Worm (Caenorhabditis elegans): Measurements from ENCODE around the gene crn-4.
A peak's percentile ranks its signal among the peaks of the same experiment; 100 is the strongest.

The crn-4 gene

ce11 chrX:2266777-2267176 is 8.9 kb upstream of the crn-4 start:
- TF ChIP-seq fkh-10 (GFP tag; optimal IDR thresholded peaks at IDR 0.05) (peak; percentile 41), daf-12 (tag; optimal IDR thresholded peaks at IDR 0.05) (no peak)

ce11 chrX:2266366-2266765 is 8.5 kb upstream of the crn-4 start:
- no peak for TF ChIP-seq snpc-4 (tag; optimal IDR thresholded peaks at IDR 0.05)
- no peak for TF ChIP-seq ceh-28 (tag; optimal IDR thresholded peaks at IDR 0.05)
- TF ChIP-seq egl-5 (tag; optimal IDR thresholded peaks at IDR 0.05) = no peak
- TF ChIP-seq lin-15B (tag; optimal IDR thresholded peaks at IDR 0.05) = no peak
- no peak for TF ChIP-seq ama-1 (optimal IDR thresholded peaks at IDR 0.05)
- TF ChIP-seq nfya-1 (tag; optimal IDR thresholded peaks at IDR 0.05; ENCODE audit: insufficient read depth) = no peak
- TF ChIP-seq fkh-2 (tag; optimal IDR thresholded peaks at IDR 0.05) = no peak
- TF ChIP-seq pha-4 (tag; optimal IDR thresholded peaks at IDR 0.05) = no peak

- TF ChIP-seq ceh-9 (tag; optimal IDR thresholded peaks at IDR 0.05) = no peak
- no peak for TF ChIP-seq elt-2 (tag; optimal IDR thresholded peaks at IDR 0.05)
- peak; percentile 48 for TF ChIP-seq fkh-10 (GFP tag; optimal IDR thresholded peaks at IDR 0.05)
- TF ChIP-seq nfya-1 (tag; optimal IDR thresholded peaks at IDR 0.05; ENCODE audit: insufficient read depth) = no peak
- TF ChIP-seq eor-1 (tag; optimal IDR thresholded peaks at IDR 0.05) = no peak
These were observed 7.2 kb upstream of the crn-4 start for ce11 chrX:2265069-2265468.

ce11 chrX:2262420-2262819 is 4.5 kb upstream of the crn-4 start:
- TF ChIP-seq pha-4 (tag; optimal IDR thresholded peaks at IDR 0.05) (peak; percentile 57), sea-2 (GFP tag; optimal IDR thresholded peaks at IDR 0.05) (no peak), elt-2 (tag; optimal IDR thresholded peaks at IDR 0.05) (peak; percentile 48), ztf-11 (tag; optimal IDR thresholded peaks at IDR 0.05) (no peak), nhr-28 (tag; optimal IDR thresholded peaks at IDR 0.05) (no peak), elt-1 (tag; optimal IDR thresholded peaks at IDR 0.05) (no peak), lin-15B (tag; optimal IDR thresholded peaks at IDR 0.05) (no peak), ceh-16 (tag; optimal IDR thresholded peaks at IDR 0.05) (no peak), aly-2 (tag; optimal IDR thresholded peaks at IDR 0.05) (no peak), pqm-1 (tag; optimal IDR thresholded peaks at IDR 0.05) (peak; percentile 49)

- no peak for TF ChIP-seq unc-62 (GFP tag; optimal IDR thresholded peaks at IDR 0.05)
- TF ChIP-seq nhr-43 (tag; optimal IDR thresholded peaks at IDR 0.05; ENCODE audit: poor library complexity, severe bottlenecking) = no peak
- no peak for TF ChIP-seq mdl-1 (tag; optimal IDR thresholded peaks at IDR 0.05)
- no peak for TF ChIP-seq ceh-82 (tag; optimal IDR thresholded peaks at IDR 0.05)
- no peak for TF ChIP-seq nhr-11 (tag; optimal IDR thresholded peaks at IDR 0.05)
These were observed 3.1 kb upstream of the crn-4 start, which contains the start of gene AH9.3 for ce11 chrX:2261003-2261402. Gene AH9.3, minus strand, starts transcription at chrX:2261103.

- TF ChIP-seq pqm-1 (tag; optimal IDR thresholded peaks at IDR 0.05) = peak; percentile 11
- no peak for TF ChIP-seq nhr-43 (tag; optimal IDR thresholded peaks at IDR 0.05; ENCODE audit: poor library complexity, severe bottlenecking)
- peak; percentile 10 for TF ChIP-seq elt-2 (tag; optimal IDR thresholded peaks at IDR 0.05)
- no peak for TF ChIP-seq ceh-16 (tag; optimal IDR thresholded peaks at IDR 0.05)
- peak; percentile 48 for TF ChIP-seq jun-1 (tag; optimal IDR thresholded peaks at IDR 0.05)
- no peak for TF ChIP-seq mdl-1 (tag; optimal IDR thresholded peaks at IDR 0.05)
- TF ChIP-seq nhr-23 (tag; optimal IDR thresholded peaks at IDR 0.05) = no peak
- peak; percentile 0 for TF ChIP-seq pha-4 (tag; optimal IDR thresholded peaks at IDR 0.05)
These were observed 503 bp upstream of the crn-4 start for ce11 chrX:2258404-2258803.

- TF ChIP-seq ztf-11 (tag; optimal IDR thresholded peaks at IDR 0.05) = no peak
- no peak for TF ChIP-seq nfya-1 (tag; optimal IDR thresholded peaks at IDR 0.05; ENCODE audit: insufficient read depth)
- no peak for TF ChIP-seq pqm-1 (tag; optimal IDR thresholded peaks at IDR 0.05)
These were observed 11.0 kb downstream of the crn-4 start, which contains the start of gene AH9.1 for ce11 chrX:2246908-2247307. Gene AH9.1, minus strand, starts transcription at chrX:2247008.

ce11 chrX:2242568-2243185 is 15.2 kb downstream of the crn-4 start, which contains the start of gene rpl-11.2:
Gene rpl-11.2, minus strand, starts transcription at chrX:2242618.
- peak; percentile 99 for TF ChIP-seq nhr-23 (tag; optimal IDR thresholded peaks at IDR 0.05)
- peak; percentile 93 for TF ChIP-seq ceh-28 (tag; optimal IDR thresholded peaks at IDR 0.05)
- no peak for TF ChIP-seq nhr-28 (tag; optimal IDR thresholded peaks at IDR 0.05)
- peak; percentile 95 for TF ChIP-seq lsy-12 (tag; optimal IDR thresholded peaks at IDR 0.05)
- no peak for TF ChIP-seq nhr-237 (tag; optimal IDR thresholded peaks at IDR 0.05)
- peak; percentile 87 for TF ChIP-seq R02D3.7 (tag; optimal IDR thresholded peaks at IDR 0.05)
- peak; percentile 86 for TF ChIP-seq nhr-77 (tag; optimal IDR thresholded peaks at IDR 0.05)
- peak; percentile 94 for TF ChIP-seq snpc-4 (tag; optimal IDR thresholded peaks at IDR 0.05)
- TF ChIP-seq nhr-67 (tag; optimal IDR thresholded peaks at IDR 0.05) = no peak
- peak; percentile 90 for TF ChIP-seq elt-1 (tag; optimal IDR thresholded peaks at IDR 0.05)
- TF ChIP-seq fos-1 (tag; optimal IDR thresholded peaks at IDR 0.05) = peak; percentile 4
- TF ChIP-seq ZK546.5 (tag; optimal IDR thresholded peaks at IDR 0.05) = peak; percentile 96
- TF ChIP-seq nhr-25 (tag; optimal IDR thresholded peaks at IDR 0.05) = peak; percentile 100
- TF ChIP-seq ztf-11 (tag; optimal IDR thresholded peaks at IDR 0.05) = no peak
- peak; percentile 63 for TF ChIP-seq nhr-76 (tag; optimal IDR thresholded peaks at IDR 0.05)
- TF ChIP-seq egl-5 (tag; optimal IDR thresholded peaks at IDR 0.05) = peak; percentile 93
- TF ChIP-seq ceh-16 (tag; optimal IDR thresholded peaks at IDR 0.05) = peak; percentile 74
- TF ChIP-seq skn-1 (tag; optimal IDR thresholded peaks at IDR 0.05) = peak; percentile 92
- TF ChIP-seq ceh-82 (tag; optimal IDR thresholded peaks at IDR 0.05) = peak; percentile 78
